Worm (Caenorhabditis elegans) whole organism, L3 larva: ENCODE results near the gene srh-88.

Experiments
- R02D3.7 ChIP-seq: fragments of 150-350 bp; optimal IDR thresholded peaks from 2 replicates; lab custom pipeline; 2014; ENCODE audit warnings: missing biosample characterization, missing genetic modification characterization
- aly-2 ChIP-seq: fragments of 150-350 bp; optimal IDR thresholded peaks from 2 replicates; lab custom pipeline; 2014; ENCODE audit warnings: missing biosample characterization, missing genetic modification characterization
- ceh-16 ChIP-seq: sonication (generic microtip); optimal IDR thresholded peaks from 2 replicates; lab custom pipeline; 2017; ENCODE audit warnings: missing biosample characterization, missing genetic modification characterization
- ceh-28 ChIP-seq: fragments of 150-350 bp; optimal IDR thresholded peaks from 2 replicates; lab custom pipeline; 2014; ENCODE audit warnings: missing biosample characterization, missing genetic modification reagents, missing genetic modification characterization
- ceh-82 ChIP-seq: fragments of 150-350 bp; optimal IDR thresholded peaks from 2 replicates; lab custom pipeline; 2014; ENCODE audit warnings: missing biosample characterization, missing genetic modification characterization
- daf-12 ChIP-seq: fragments of 150-350 bp; optimal IDR thresholded peaks from 2 replicates; lab custom pipeline; 2014; ENCODE audit warnings: missing biosample characterization, missing genetic modification reagents, missing genetic modification characterization
- egl-5 ChIP-seq: fragments of 150-350 bp; optimal IDR thresholded peaks from 2 replicates; lab custom pipeline; 2017; ENCODE audit warnings: missing biosample characterization, missing genetic modification reagents, missing genetic modification characterization, inconsistent platforms
- elt-1 ChIP-seq: fragments of 150-350 bp; optimal IDR thresholded peaks from 2 replicates; lab custom pipeline; 2014; ENCODE audit warnings: missing biosample characterization, missing genetic modification characterization
- elt-2 ChIP-seq: sonication (generic microtip); optimal IDR thresholded peaks from 2 replicates; lab custom pipeline; 2016; ENCODE audit warnings: missing genetic modification reagents, mild to moderate bottlenecking, missing genetic modification characterization, missing compliant biosample characterization
- elt-3 ChIP-seq, 3 experiments: fragments of 150-350 bp in 1 of 3; sonication (generic microtip) in 2 of 3; optimal IDR thresholded peaks; 2 replicates in 2 of 3; 4 replicates in 1 of 3; lab custom pipeline; 2014 to 2017; ENCODE audit warnings: missing biosample characterization in 3 of 3, missing genetic modification characterization in 3 of 3
- eor-1 ChIP-seq, 2 experiments: fragments of 150-350 bp; optimal IDR thresholded peaks; 2 replicates each; lab custom pipeline; 2014 to 2018; ENCODE audit warnings: missing biosample characterization in 2 of 2, missing genetic modification characterization in 2 of 2
- fkh-10 ChIP-seq: sonication (generic microtip); optimal IDR thresholded peaks from 2 replicates; lab custom pipeline; 2017; ENCODE audit warnings: missing biosample characterization, missing genetic modification reagents, missing genetic modification characterization
- fos-1 ChIP-seq: fragments of 150-350 bp; optimal IDR thresholded peaks from 2 replicates; lab custom pipeline; 2014; ENCODE audit warnings: missing biosample characterization, missing genetic modification characterization
- hmg-11 ChIP-seq: sonication (generic microtip); optimal IDR thresholded peaks from 2 replicates; lab custom pipeline; 2016; ENCODE audit warnings: missing genetic modification characterization, missing compliant biosample characterization
- jun-1 ChIP-seq: fragments of 150-350 bp; optimal IDR thresholded peaks from 2 replicates; lab custom pipeline; 2014; ENCODE audit warnings: missing biosample characterization, missing genetic modification reagents, missing genetic modification characterization
- lin-39 ChIP-seq: fragments of 150-350 bp; optimal IDR thresholded peaks from 2 replicates; lab custom pipeline; 2018; ENCODE audit warnings: missing biosample characterization, missing genetic modification reagents, missing genetic modification characterization
- lsy-12 ChIP-seq: sonication (generic microtip); optimal IDR thresholded peaks from 2 replicates; lab custom pipeline; 2016; ENCODE audit warnings: mild to moderate bottlenecking, missing genetic modification characterization, missing compliant biosample characterization
- mml-1 ChIP-seq: fragments of 150-350 bp; sonication (generic microtip); optimal IDR thresholded peaks from 3 replicates; lab custom pipeline; 2014; ENCODE audit warnings: missing biosample characterization, missing genetic modification characterization
- nfya-1 ChIP-seq: sonication (generic microtip); optimal IDR thresholded peaks from 2 replicates; lab custom pipeline; 2017; ENCODE audit warnings: missing genetic modification characterization, mild to moderate bottlenecking, missing compliant biosample characterization, antibody characterized with exemption, moderate library complexity; ENCODE audit not compliant: insufficient read depth
- nhr-11 ChIP-seq: fragments of 150-350 bp; optimal IDR thresholded peaks from 2 replicates; lab custom pipeline; 2014; ENCODE audit warnings: missing biosample characterization, missing genetic modification characterization
- nhr-12 ChIP-seq: fragments of 150-350 bp; optimal IDR thresholded peaks from 2 replicates; lab custom pipeline; 2014; ENCODE audit warnings: missing biosample characterization, missing genetic modification characterization
- nhr-237 ChIP-seq: fragments of 150-350 bp; optimal IDR thresholded peaks from 2 replicates; lab custom pipeline; 2014; ENCODE audit warnings: missing biosample characterization, missing genetic modification characterization
- nhr-25 ChIP-seq: sonication (generic microtip); optimal IDR thresholded peaks from 2 replicates; lab custom pipeline; 2017; ENCODE audit warnings: missing biosample characterization, missing genetic modification characterization
- nhr-43 ChIP-seq: sonication (generic microtip); optimal IDR thresholded peaks from 2 replicates; lab custom pipeline; 2016; ENCODE audit warnings: mild to moderate bottlenecking, missing genetic modification characterization, missing compliant biosample characterization; ENCODE audit not compliant: poor library complexity, severe bottlenecking
- nhr-67 ChIP-seq: fragments of 150-350 bp; optimal IDR thresholded peaks from 2 replicates; lab custom pipeline; 2014; ENCODE audit warnings: missing biosample characterization, missing genetic modification characterization
- nhr-76 ChIP-seq: fragments of 150-350 bp; sonication (generic microtip); optimal IDR thresholded peaks from 5 replicates; lab custom pipeline; 2014; ENCODE audit warnings: missing biosample characterization, missing genetic modification characterization
- nhr-77 ChIP-seq: fragments of 150-350 bp; optimal IDR thresholded peaks from 2 replicates; lab custom pipeline; 2014; ENCODE audit warnings: missing biosample characterization, missing genetic modification characterization
- pqm-1 ChIP-seq: fragments of 150-350 bp; optimal IDR thresholded peaks from 2 replicates; lab custom pipeline; 2017; ENCODE audit warnings: missing biosample characterization, missing genetic modification characterization, inconsistent platforms
- skn-1 ChIP-seq: fragments of 150-350 bp; optimal IDR thresholded peaks from 2 replicates; lab custom pipeline; 2014; ENCODE audit warnings: missing biosample characterization, missing genetic modification characterization
- snpc-4 ChIP-seq: fragments of 150-350 bp; optimal IDR thresholded peaks from 2 replicates; lab custom pipeline; 2014; ENCODE audit warnings: missing biosample characterization, missing genetic modification characterization
- tbx-2 ChIP-seq: sonication (generic microtip); optimal IDR thresholded peaks from 2 replicates; lab custom pipeline; 2016; ENCODE audit warnings: mild to moderate bottlenecking, missing genetic modification characterization, missing compliant biosample characterization
- unc-39 ChIP-seq: sonication (generic microtip); optimal IDR thresholded peaks from 4 replicates; lab custom pipeline; 2017; ENCODE audit warnings: missing biosample characterization, missing genetic modification characterization
- unc-62 ChIP-seq: fragments of 150-350 bp; sonication (generic microtip); optimal IDR thresholded peaks from 4 replicates; lab custom pipeline; 2014; ENCODE audit warnings: missing biosample characterization, missing genetic modification reagents, missing genetic modification characterization
- zag-1 ChIP-seq: fragments of 150-350 bp; optimal IDR thresholded peaks from 2 replicates; lab custom pipeline; 2014; ENCODE audit warnings: missing biosample characterization, missing genetic modification characterization
- ztf-11 ChIP-seq: fragments of 150-350 bp; optimal IDR thresholded peaks from 2 replicates; lab custom pipeline; 2014; ENCODE audit warnings: missing biosample characterization, missing genetic modification characterization
- ztf-4 ChIP-seq: fragments of 150-350 bp; optimal IDR thresholded peaks from 2 replicates; lab custom pipeline; 2014; ENCODE audit warnings: missing biosample characterization, missing genetic modification characterization

Gene srh-88

DNA sequence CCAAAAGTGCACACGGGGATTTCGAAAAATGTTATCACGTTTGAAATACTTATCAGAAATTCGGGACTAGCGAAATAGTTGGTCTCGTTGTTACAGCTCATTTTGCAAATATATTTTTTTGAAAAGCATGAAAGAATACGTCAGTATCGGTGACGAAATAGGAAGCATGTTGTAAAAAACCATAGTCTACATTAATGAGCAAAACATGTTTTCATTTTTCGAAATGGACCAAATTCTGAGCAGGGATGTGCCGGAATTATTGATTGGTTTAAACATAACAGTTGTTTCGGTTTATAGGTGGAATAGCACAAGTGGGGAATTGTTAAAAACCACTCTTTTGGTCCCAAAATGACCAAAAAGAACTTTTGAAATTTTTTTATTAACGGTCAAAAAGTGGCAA lies 30.6 kb downstream of the srh-88 start, which contains the start of gene srh-247:
srh-247 (minus strand) TSS at position 101 of the 400 bp plus-strand sequence.
- TF ChIP-seq jun-1 (tag; lab: Kevin White, UChicago) (no peak), fos-1 (no peak), nfya-1 (tag; lab: Kevin White, UChicago) (no peak), lin-39 (tag; lab: Kevin White, UChicago) (no peak), elt-3 (tag; optimal IDR thresholded peaks at IDR 0.05; lab: Kevin White, UChicago) (no peak), nhr-237 (tag; lab: Kevin White, UChicago) (no peak), lsy-12 (tag; lab: Kevin White, UChicago) (no peak)

- no peak for TF ChIP-seq ceh-16 (tag; lab: Kevin White, UChicago)
- TF ChIP-seq ztf-11 (tag; lab: Kevin White, UChicago), result no peak
- TF ChIP-seq hmg-11 (tag; lab: Kevin White, UChicago), result no peak
- no peak for TF ChIP-seq aly-2 (tag; lab: Kevin White, UChicago)
- TF ChIP-seq nhr-25 (tag; lab: Kevin White, UChicago), result no peak
- no peak for TF ChIP-seq elt-1 (tag; lab: Kevin White, UChicago)
- no peak for TF ChIP-seq egl-5 (tag; lab: Kevin White, UChicago)
- TF ChIP-seq unc-62 (GFP tag; lab: Kevin White, UChicago), result no peak
- no peak for TF ChIP-seq mml-1 (tag; lab: Kevin White, UChicago)
- TF ChIP-seq fkh-10 (GFP tag; lab: Kevin White, UChicago), result no peak
- no peak for TF ChIP-seq ztf-4 (tag; lab: Kevin White, UChicago)
- TF ChIP-seq unc-39, result no peak
These were observed 33.4 kb downstream of the srh-88 start, which contains the start of gene C31B8.1 for ce11 chrV:2931252-2931651. Gene C31B8.1, plus strand, starts transcription at chrV:2931552.

ce11 chrV:2929753-2930152 lies 34.9 kb downstream of the srh-88 start, which contains the start of gene C31B8.16:
Gene C31B8.16, plus strand, starts transcription at chrV:2930053.
- no peak for TF ChIP-seq skn-1
- TF ChIP-seq nhr-237 (tag; lab: Kevin White, UChicago), result no peak
- no peak for TF ChIP-seq zag-1 (tag; lab: Kevin White, UChicago)
- no peak for TF ChIP-seq aly-2 (tag; lab: Kevin White, UChicago)
- no peak for TF ChIP-seq mml-1 (tag; lab: Kevin White, UChicago)
- TF ChIP-seq ztf-4 (tag; lab: Kevin White, UChicago), result no peak
- TF ChIP-seq nfya-1 (tag; lab: Kevin White, UChicago), result no peak
- TF ChIP-seq nhr-12 (tag; lab: Kevin White, UChicago), result no peak
- no peak for TF ChIP-seq R02D3.7 (tag; lab: Kevin White, UChicago)
- no peak for TF ChIP-seq unc-62 (GFP tag; lab: Kevin White, UChicago)
- no peak for TF ChIP-seq eor-1 (tag; optimal IDR thresholded peaks at IDR 0.05; lab: Kevin White, UChicago)
- no peak for TF ChIP-seq nhr-43 (tag; lab: Kevin White, UChicago)
- TF ChIP-seq ceh-28 (tag; lab: Kevin White, UChicago), result no peak
- no peak for TF ChIP-seq tbx-2 (tag; lab: Kevin White, UChicago)
- no peak for TF ChIP-seq snpc-4 (tag; lab: Kevin White, UChicago)

DNA sequence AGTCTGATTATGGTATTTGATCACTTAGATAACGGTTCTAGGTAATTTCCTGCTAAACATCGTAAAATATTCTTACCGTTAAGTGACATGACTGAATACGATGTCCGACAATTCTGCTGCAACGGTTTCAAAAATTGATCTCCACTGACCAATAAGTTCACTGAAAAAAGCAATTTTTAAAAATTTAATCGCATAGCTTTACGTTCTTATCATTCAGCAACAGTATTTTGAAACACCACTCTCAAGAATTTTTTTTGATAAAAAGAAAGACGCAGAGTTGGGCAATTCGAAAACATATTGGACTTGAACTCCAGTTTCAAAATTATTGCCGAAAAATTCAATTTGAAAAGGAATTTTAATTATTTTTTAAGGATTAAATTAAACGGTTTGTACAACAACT lies 37.1 kb downstream of the srh-88 start, which contains the start of gene C31B8.12:
C31B8.12 (minus strand) TSS at position 101 of the 400 bp plus-strand sequence.
- TF ChIP-seq elt-3 (tag; optimal IDR thresholded peaks at IDR 0.05; lab: Kevin White, UChicago) (no peak), ceh-28 (tag; lab: Kevin White, UChicago) (no peak), snpc-4 (tag; lab: Kevin White, UChicago) (no peak), elt-1 (tag; lab: Kevin White, UChicago) (no peak), unc-62 (GFP tag; lab: Kevin White, UChicago) (no peak), aly-2 (tag; lab: Kevin White, UChicago) (no peak), ztf-4 (tag; lab: Kevin White, UChicago) (no peak), skn-1 (no peak), lin-39 (tag; lab: Kevin White, UChicago) (no peak), tbx-2 (tag; lab: Kevin White, UChicago) (no peak), egl-5 (tag; lab: Kevin White, UChicago) (no peak), nhr-76 (tag; lab: Kevin White, UChicago) (no peak), fos-1 (no peak), ceh-82 (tag; lab: Kevin White, UChicago) (no peak), ceh-16 (tag; lab: Kevin White, UChicago) (no peak), pqm-1 (tag; lab: Kevin White, UChicago) (no peak)
- TF ChIP-seq, all 47 proteins: peak for 0

ce11 chrV:2922594-2922993 lies 42.1 kb downstream of the srh-88 start, which contains the start of gene srh-38:
Gene srh-38, minus strand, starts transcription at chrV:2922694.
- no peak for TF ChIP-seq unc-62 (GFP tag; lab: Kevin White, UChicago)
- TF ChIP-seq ztf-4 (tag; lab: Kevin White, UChicago), result no peak
- no peak for TF ChIP-seq jun-1 (tag; lab: Kevin White, UChicago)
- no peak for TF ChIP-seq nhr-11 (tag; lab: Kevin White, UChicago)
- no peak for TF ChIP-seq daf-12 (tag; lab: Kevin White, UChicago)
- TF ChIP-seq nhr-77 (tag; lab: Kevin White, UChicago), result no peak
- TF ChIP-seq egl-5 (tag; lab: Kevin White, UChicago), result no peak
- no peak for TF ChIP-seq nhr-67 (tag; lab: Kevin White, UChicago)
- no peak for TF ChIP-seq zag-1 (tag; lab: Kevin White, UChicago)
- no peak for TF ChIP-seq snpc-4 (tag; lab: Kevin White, UChicago)
- TF ChIP-seq R02D3.7 (tag; lab: Kevin White, UChicago), result no peak
- no peak for TF ChIP-seq elt-2
- TF ChIP-seq mml-1 (tag; lab: Kevin White, UChicago), result no peak
- TF ChIP-seq nhr-237 (tag; lab: Kevin White, UChicago), result no peak
